Worm (Caenorhabditis elegans) whole organism, L2 larva: Measurements from ENCODE around the gene F53A10.2.
A peak's percentile ranks its signal among the peaks of the same experiment; 100 is the strongest.

Source experiments
- C34F6.9 ChIP-seq: fragments of 150-350 bp; optimal IDR thresholded peaks from 2 replicates; lab custom pipeline; 2014; ENCODE audit warnings: missing biosample characterization, missing genetic modification characterization
- F13H6.1 ChIP-seq: sonication (generic microtip); optimal IDR thresholded peaks from 2 replicates; lab custom pipeline; 2016; ENCODE audit warnings: missing genetic modification characterization, missing compliant biosample characterization
- R02D3.7 ChIP-seq: fragments of 150-350 bp; optimal IDR thresholded peaks from 2 replicates; lab custom pipeline; 2014; ENCODE audit warnings: missing biosample characterization, missing genetic modification characterization
- Y55F3AM.14 ChIP-seq: fragments of 200-800 bp; sonication (Bioruptor generic); optimal IDR thresholded peaks from 2 replicates; lab custom pipeline; 2018; ENCODE audit warnings: mild to moderate bottlenecking, missing genetic modification characterization, missing compliant biosample characterization
- ZK546.5 ChIP-seq: sonication (generic microtip); optimal IDR thresholded peaks from 2 replicates; lab custom pipeline; 2017; ENCODE audit warnings: missing biosample characterization, missing genetic modification characterization
- alr-1 ChIP-seq: fragments of 150-350 bp; optimal IDR thresholded peaks from 2 replicates; lab custom pipeline; 2014; ENCODE audit warnings: missing biosample characterization, missing genetic modification characterization
- aly-2 ChIP-seq: fragments of 150-350 bp; optimal IDR thresholded peaks from 2 replicates; lab custom pipeline; 2014; ENCODE audit warnings: missing biosample characterization, missing genetic modification characterization
- ama-1 ChIP-seq: fragments of 150-350 bp; optimal IDR thresholded peaks from 2 replicates; lab custom pipeline; 2018; ENCODE audit warnings: inconsistent platforms
- blmp-1 ChIP-seq: sonication (generic microtip); optimal IDR thresholded peaks from 2 replicates; lab custom pipeline; 2017; ENCODE audit warnings: missing genetic modification characterization, mild to moderate bottlenecking, missing compliant biosample characterization, antibody characterized with exemption, moderate library complexity; ENCODE audit not compliant: insufficient read depth
- ceh-16 ChIP-seq: fragments of 150-350 bp; optimal IDR thresholded peaks from 2 replicates; lab custom pipeline; 2014; ENCODE audit warnings: missing biosample characterization, missing genetic modification characterization
- ceh-82 ChIP-seq: fragments of 150-350 bp; optimal IDR thresholded peaks from 2 replicates; lab custom pipeline; 2014; ENCODE audit warnings: missing biosample characterization, missing genetic modification characterization
- crh-2 ChIP-seq: sonication (generic microtip); optimal IDR thresholded peaks from 2 replicates; lab custom pipeline; 2017; ENCODE audit warnings: missing biosample characterization, missing genetic modification characterization
- dmd-4 ChIP-seq: sonication (generic microtip); optimal IDR thresholded peaks from 2 replicates; lab custom pipeline; 2017; ENCODE audit warnings: missing biosample characterization, missing genetic modification characterization
- egl-27 ChIP-seq: sonication (generic microtip); optimal IDR thresholded peaks from 3 replicates; lab custom pipeline; 2017; ENCODE audit warnings: missing biosample characterization, missing genetic modification reagents, missing genetic modification characterization
- elt-1 ChIP-seq: fragments of 150-350 bp; optimal IDR thresholded peaks from 2 replicates; lab custom pipeline; 2014; ENCODE audit warnings: missing biosample characterization, missing genetic modification characterization
- elt-3 ChIP-seq: sonication (generic microtip); optimal IDR thresholded peaks from 2 replicates; lab custom pipeline; 2017; ENCODE audit warnings: missing biosample characterization, missing genetic modification characterization
- fos-1 ChIP-seq: fragments of 150-350 bp; optimal IDR thresholded peaks from 2 replicates; lab custom pipeline; 2014; ENCODE audit warnings: missing biosample characterization, missing genetic modification characterization
- gmeb-1 ChIP-seq: fragments of 150-350 bp; optimal IDR thresholded peaks from 2 replicates; lab custom pipeline; 2014; ENCODE audit warnings: missing biosample characterization, missing genetic modification characterization
- lin-11 ChIP-seq: fragments of 150-350 bp; sonication (generic microtip); optimal IDR thresholded peaks from 2 replicates; lab custom pipeline; 2014; ENCODE audit warnings: missing biosample characterization, missing genetic modification characterization, inconsistent platforms, mixed read lengths
- lin-13 ChIP-seq: fragments of 150-350 bp; optimal IDR thresholded peaks from 2 replicates; lab custom pipeline; 2014; ENCODE audit warnings: missing biosample characterization, missing genetic modification reagents, missing genetic modification characterization
- lin-39 ChIP-seq: fragments of 150-350 bp; optimal IDR thresholded peaks from 2 replicates; lab custom pipeline; 2014; ENCODE audit warnings: missing biosample characterization, missing genetic modification reagents, missing genetic modification characterization
- lsy-2 ChIP-seq, 2 experiments: fragments of 150-350 bp in 1 of 2; sonication (generic microtip) in 1 of 2; optimal IDR thresholded peaks; 2 replicates each; lab custom pipeline; 2014 to 2017; ENCODE audit warnings: missing biosample characterization in 2 of 2, missing genetic modification characterization in 2 of 2
- mab-5 ChIP-seq: fragments of 150-350 bp; optimal IDR thresholded peaks from 2 replicates; lab custom pipeline; 2014; ENCODE audit warnings: missing biosample characterization, missing genetic modification characterization
- mbf-1 ChIP-seq: sonication (generic microtip); optimal IDR thresholded peaks from 2 replicates; lab custom pipeline; 2017; ENCODE audit warnings: missing biosample characterization, missing genetic modification characterization
- mdl-1 ChIP-seq, 2 experiments: fragments of 150-350 bp in 1 of 2; sonication (generic microtip) in 1 of 2; optimal IDR thresholded peaks; 2 replicates each; lab custom pipeline; 2017; ENCODE audit warnings: missing biosample characterization in 2 of 2, missing genetic modification characterization in 2 of 2
- nhr-10 ChIP-seq: sonication (generic microtip); optimal IDR thresholded peaks from 2 replicates; lab custom pipeline; 2017; ENCODE audit warnings: missing biosample characterization, missing genetic modification characterization
- nhr-11 ChIP-seq: fragments of 150-350 bp; optimal IDR thresholded peaks from 2 replicates; lab custom pipeline; 2014; ENCODE audit warnings: missing biosample characterization, missing genetic modification characterization
- nhr-12 ChIP-seq: fragments of 150-350 bp; optimal IDR thresholded peaks from 2 replicates; lab custom pipeline; 2014; ENCODE audit warnings: missing biosample characterization, missing genetic modification characterization
- nhr-129 ChIP-seq: fragments of 150-350 bp; optimal IDR thresholded peaks from 2 replicates; lab custom pipeline; 2014; ENCODE audit warnings: missing biosample characterization, missing genetic modification characterization
- nhr-21 ChIP-seq: fragments of 150-350 bp; optimal IDR thresholded peaks from 2 replicates; lab custom pipeline; 2014; ENCODE audit warnings: missing biosample characterization, missing genetic modification characterization
- nhr-23 ChIP-seq: fragments of 150-350 bp; optimal IDR thresholded peaks from 2 replicates; lab custom pipeline; 2014; ENCODE audit warnings: missing biosample characterization, missing genetic modification reagents, missing genetic modification characterization
- nhr-237 ChIP-seq: fragments of 150-350 bp; optimal IDR thresholded peaks from 2 replicates; lab custom pipeline; 2014; ENCODE audit warnings: missing biosample characterization, missing genetic modification characterization
- nhr-25 ChIP-seq: fragments of 150-350 bp; sonication (generic microtip); optimal IDR thresholded peaks from 3 replicates; lab custom pipeline; 2014; ENCODE audit warnings: missing biosample characterization, missing genetic modification characterization
- nhr-6 ChIP-seq: fragments of 150-350 bp; optimal IDR thresholded peaks from 2 replicates; lab custom pipeline; 2014; ENCODE audit warnings: missing biosample characterization, missing genetic modification characterization
- nhr-77 ChIP-seq: fragments of 150-350 bp; optimal IDR thresholded peaks from 2 replicates; lab custom pipeline; 2014; ENCODE audit warnings: missing biosample characterization, missing genetic modification characterization
- peb-1 ChIP-seq: fragments of 150-350 bp; optimal IDR thresholded peaks from 2 replicates; lab custom pipeline; 2014; ENCODE audit warnings: missing biosample characterization, missing genetic modification characterization
- sem-4 ChIP-seq: fragments of 150-350 bp; optimal IDR thresholded peaks from 2 replicates; lab custom pipeline; 2014; ENCODE audit warnings: missing biosample characterization, missing genetic modification reagents, missing genetic modification characterization
- skn-1 ChIP-seq: sonication (generic microtip); optimal IDR thresholded peaks from 2 replicates; lab custom pipeline; 2017; ENCODE audit warnings: missing biosample characterization, missing genetic modification characterization
- sma-3 ChIP-seq: sonication (generic microtip); optimal IDR thresholded peaks from 2 replicates; lab custom pipeline; 2016; ENCODE audit warnings: missing genetic modification reagents, missing genetic modification characterization, missing compliant biosample characterization
- sma-9 ChIP-seq, 2 experiments: fragments of 150-350 bp in 1 of 2; sonication (generic microtip) in 1 of 2; optimal IDR thresholded peaks; 2 replicates each; lab custom pipeline; 2014 to 2016; ENCODE audit warnings: missing genetic modification characterization in 2 of 2, mild to moderate bottlenecking in 1 of 2, missing biosample characterization in 1 of 2, missing compliant biosample characterization in 1 of 2, missing genetic modification reagents in 1 of 2, moderate library complexity in 1 of 2
- snpc-4 ChIP-seq: fragments of 150-350 bp; optimal IDR thresholded peaks from 2 replicates; lab custom pipeline; 2014; ENCODE audit warnings: missing biosample characterization, missing genetic modification characterization
- unc-39 ChIP-seq: fragments of 150-350 bp; optimal IDR thresholded peaks from 2 replicates; lab custom pipeline; 2014; ENCODE audit warnings: missing biosample characterization, missing genetic modification characterization
- unc-55 ChIP-seq: fragments of 150-350 bp; sonication (generic microtip); optimal IDR thresholded peaks from 3 replicates; lab custom pipeline; 2014; ENCODE audit warnings: missing biosample characterization, missing genetic modification reagents, missing genetic modification characterization
- unc-62 ChIP-seq: fragments of 150-350 bp; optimal IDR thresholded peaks from 2 replicates; lab custom pipeline; 2014; ENCODE audit warnings: missing biosample characterization, missing genetic modification reagents, missing genetic modification characterization
- zag-1 ChIP-seq: fragments of 150-350 bp; optimal IDR thresholded peaks from 2 replicates; lab custom pipeline; 2014; ENCODE audit warnings: missing biosample characterization, missing genetic modification characterization
- ztf-1 ChIP-seq: fragments of 200-800 bp; sonication (Bioruptor generic); conservative IDR thresholded peaks from 2 replicates; pipeline ENCODE4 v1.3.6; 2022; ENCODE audit warnings: missing genetic modification characterization, missing compliant biosample characterization
- ztf-11 ChIP-seq: sonication (generic microtip); optimal IDR thresholded peaks from 2 replicates; lab custom pipeline; 2017; ENCODE audit warnings: missing biosample characterization, missing genetic modification characterization

The F53A10.2 gene

ce11 chrII:1244420-1244959, 47.3 kb downstream of the F53A10.2 start:
- TF ChIP-seq nhr-12 (tag; lab: Kevin White, UChicago) (no peak), gmeb-1 (tag; lab: Kevin White, UChicago) (no peak), ztf-1 (no peak), ZK546.5 (tag; lab: Kevin White, UChicago) (no peak), ama-1 (lab: Kevin White, UChicago) (no peak), blmp-1 (tag; lab: Kevin White, UChicago) (peak; percentile 46), nhr-25 (tag; lab: Kevin White, UChicago) (no peak), nhr-23 (tag; lab: Kevin White, UChicago) (no peak), F13H6.1 (tag; lab: Kevin White, UChicago) (no peak), elt-3 (no peak), mab-5 (tag; lab: Kevin White, UChicago) (no peak), ceh-16 (tag; lab: Kevin White, UChicago) (no peak), lin-39 (tag; lab: Kevin White, UChicago) (no peak), ztf-11 (no peak), peb-1 (no peak), crh-2 (tag; lab: Kevin White, UChicago) (no peak), nhr-10 (tag; lab: Kevin White, UChicago) (no peak), alr-1 (tag; lab: Kevin White, UChicago) (no peak), nhr-21 (tag; lab: Kevin White, UChicago) (peak; percentile 56), egl-27 (tag; lab: Kevin White, UChicago) (no peak), lin-13 (GFP tag; lab: Kevin White, UChicago) (no peak), sma-9 (GFP tag; optimal IDR thresholded peaks at IDR 0.05; lab: Kevin White, UChicago) (no peak), sma-9 (tag; optimal IDR thresholded peaks at IDR 0.05; lab: Kevin White, UChicago) (no peak), mdl-1 (tag; optimal IDR thresholded peaks at IDR 0.05; lab: Kevin White, UChicago) (no peak), Y55F3AM.14 (GFP tag; lab: Kevin White, UChicago) (peak; percentile 39), mbf-1 (tag; lab: Kevin White, UChicago) (no peak), nhr-11 (no peak), snpc-4 (tag; lab: Kevin White, UChicago) (no peak), R02D3.7 (tag; lab: Kevin White, UChicago) (no peak), nhr-6 (tag; lab: Kevin White, UChicago) (no peak), unc-62 (GFP tag; lab: Kevin White, UChicago) (no peak), nhr-237 (tag; lab: Kevin White, UChicago) (no peak), unc-55 (GFP tag; lab: Kevin White, UChicago) (peak; percentile 49), nhr-77 (tag; lab: Kevin White, UChicago) (no peak), C34F6.9 (tag; lab: Kevin White, UChicago) (no peak), aly-2 (no peak), dmd-4 (tag; lab: Kevin White, UChicago) (no peak), fos-1 (tag; lab: Kevin White, UChicago) (no peak), unc-39 (tag; lab: Kevin White, UChicago) (no peak), sem-4 (tag; lab: Kevin White, UChicago) (no peak), skn-1 (tag; lab: Kevin White, UChicago) (no peak), lsy-2 (tag; optimal IDR thresholded peaks at IDR 0.05; lab: Kevin White, UChicago) (peak in 1 of 2 experiments; percentile 3), lin-11 (tag; lab: Kevin White, UChicago) (no peak), elt-1 (tag; lab: Kevin White, UChicago) (no peak)

DNA sequence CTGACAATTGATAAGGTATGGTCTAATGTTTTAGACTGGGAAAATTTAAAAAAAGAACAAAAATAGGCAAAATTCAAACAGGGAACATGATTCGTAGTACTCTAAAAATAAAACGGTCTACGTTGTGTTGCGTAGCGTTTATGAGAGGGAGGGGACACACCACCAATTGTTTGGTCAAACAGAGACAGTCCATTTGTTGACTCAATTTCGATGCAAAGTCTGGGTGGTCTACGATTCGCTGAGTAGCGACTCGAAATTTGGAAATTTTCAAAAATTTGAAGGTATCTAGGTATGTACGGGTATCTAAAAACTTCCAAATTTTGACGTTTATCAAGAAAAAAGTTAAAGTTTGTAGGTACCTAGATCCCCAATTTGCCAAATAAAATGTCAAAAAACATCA, 48.6 kb downstream of the F53A10.2 start:
- TF ChIP-seq peb-1 (no peak), nhr-23 (tag; lab: Kevin White, UChicago) (no peak), nhr-6 (tag; lab: Kevin White, UChicago) (no peak), lsy-2 (tag; optimal IDR thresholded peaks at IDR 0.05; lab: Kevin White, UChicago) (no peak), sma-3 (no peak), F13H6.1 (tag; lab: Kevin White, UChicago) (no peak), dmd-4 (tag; lab: Kevin White, UChicago) (no peak), nhr-25 (tag; lab: Kevin White, UChicago) (no peak), unc-55 (GFP tag; lab: Kevin White, UChicago) (no peak), ZK546.5 (tag; lab: Kevin White, UChicago) (no peak), ceh-82 (tag; lab: Kevin White, UChicago) (no peak), nhr-12 (tag; lab: Kevin White, UChicago) (no peak), nhr-129 (tag; lab: Kevin White, UChicago) (no peak), zag-1 (no peak), lin-13 (GFP tag; lab: Kevin White, UChicago) (no peak), aly-2 (no peak)
- TF ChIP-seq, all 48 proteins: peak for 0
